Worm (Caenorhabditis elegans) whole organism, L1 larva: ENCODE measurements around the gene ZK381.8.

Experiments
- aly-2 ChIP-seq: fragments of 150-350 bp; optimal IDR thresholded peaks from 2 replicates; lab custom pipeline; 2014; ENCODE audit warnings: missing biosample characterization, missing genetic modification characterization
- ceh-82 ChIP-seq, 3 experiments: fragments of 150-350 bp in 1 of 3; sonication (generic microtip) in 2 of 3; optimal IDR thresholded peaks; 2 replicates each; lab custom pipeline; 2014 to 2017; ENCODE audit warnings: missing biosample characterization in 3 of 3, missing genetic modification characterization in 3 of 3
- elt-2 ChIP-seq: sonication (generic microtip); optimal IDR thresholded peaks from 2 replicates; lab custom pipeline; 2016; ENCODE audit warnings: missing genetic modification characterization, mild to moderate bottlenecking, inconsistent platforms, missing compliant biosample characterization, missing genetic modification reagents
- elt-3 ChIP-seq, 6 experiments: fragments of 150-350 bp in 1 of 6; sonication (generic microtip); optimal IDR thresholded peaks; 2 replicates each; lab custom pipeline; 2017 to 2018; ENCODE audit warnings: missing biosample characterization in 6 of 6, missing genetic modification characterization in 6 of 6, inconsistent platforms in 1 of 6
- fkh-10 ChIP-seq: sonication (generic microtip); optimal IDR thresholded peaks from 2 replicates; lab custom pipeline; 2017; ENCODE audit warnings: missing biosample characterization, missing genetic modification reagents, missing genetic modification characterization
- lin-39 ChIP-seq: fragments of 150-350 bp; optimal IDR thresholded peaks from 2 replicates; lab custom pipeline; 2014; ENCODE audit warnings: missing biosample characterization, missing genetic modification reagents, missing genetic modification characterization
- lsy-2 ChIP-seq, 2 experiments: fragments of 150-350 bp; optimal IDR thresholded peaks; 2 replicates each; lab custom pipeline; 2014; ENCODE audit warnings: missing biosample characterization in 2 of 2, missing genetic modification characterization in 2 of 2
- nhr-12 ChIP-seq: sonication (generic microtip); optimal IDR thresholded peaks from 2 replicates; lab custom pipeline; 2017; ENCODE audit warnings: missing biosample characterization, missing genetic modification characterization
- nhr-237 ChIP-seq: fragments of 150-350 bp; optimal IDR thresholded peaks from 2 replicates; lab custom pipeline; 2014; ENCODE audit warnings: missing biosample characterization, missing genetic modification characterization
- nhr-71 ChIP-seq: sonication (generic microtip); optimal IDR thresholded peaks from 2 replicates; lab custom pipeline; 2016; ENCODE audit warnings: mild to moderate bottlenecking, missing genetic modification characterization, moderate library complexity, missing compliant biosample characterization
- snpc-4 ChIP-seq: fragments of 150-350 bp; optimal IDR thresholded peaks from 2 replicates; lab custom pipeline; 2014; ENCODE audit warnings: missing biosample characterization, missing genetic modification characterization
- tbx-2 ChIP-seq: sonication (generic microtip); optimal IDR thresholded peaks from 2 replicates; lab custom pipeline; 2016; ENCODE audit warnings: missing genetic modification characterization, missing compliant biosample characterization
- unc-98 ChIP-seq: fragments of 200-800 bp; sonication (Bioruptor generic); IDR thresholded peaks from 2 replicates; pipeline ENCODE4 v1.3.6; 2022; ENCODE audit warnings: missing genetic modification characterization, missing compliant biosample characterization

- TF ChIP-seq ceh-82 (tag; optimal IDR thresholded peaks at IDR 0.05; lab: Kevin White, UChicago) (no peak), nhr-12 (tag; lab: Kevin White, UChicago) (no peak), tbx-2 (no peak), nhr-237 (no peak), fkh-10 (GFP tag; lab: Kevin White, UChicago) (no peak), elt-3 (tag; optimal IDR thresholded peaks at IDR 0.05; lab: Kevin White, UChicago) (no peak), snpc-4 (tag; lab: Kevin White, UChicago) (no peak), nhr-71 (no peak), lin-39 (tag; lab: Kevin White, UChicago) (no peak), aly-2 (tag; lab: Kevin White, UChicago) (no peak), elt-2 (tag; lab: Kevin White, UChicago) (no peak), lsy-2 (tag; optimal IDR thresholded peaks at IDR 0.05; lab: Kevin White, UChicago) (no peak), unc-98 (GFP tag; lab: Robert Waterston, UW) (no peak)
Observed at ce11 chrIV:6971213-6971612, 1.0 kb upstream of the ZK381.8 start, which contains the start of gene ZK381.62.
